Fruit fly (Drosophila melanogaster): ENCODE data around the gene yellow-k.

The yellow-k gene

dm6 chr3L:15563058-15563850, 42.8 kb downstream of the yellow-k start, which contains the start of the genes CG7739 and SCCRO (continued):
- TF ChIP-seq CG2875 (GFP tag; optimal IDR thresholded peaks at IDR 0.05) (no peak), CG10366 (GFP tag; IDR thresholded peaks at IDR 0.05) (peak; percentile 70), gfzf (GFP tag; optimal IDR thresholded peaks at IDR 0.05) (peak; percentile 66), Ets65A (GFP tag) (peak; percentile 92), shn (GFP tag; optimal IDR thresholded peaks at IDR 0.05) (no peak), grau (tag; optimal IDR thresholded peaks at IDR 0.05) (peak; percentile 69), sim (GFP tag; IDR thresholded peaks at IDR 0.05) (no peak), CG6654 (GFP tag; optimal IDR thresholded peaks at IDR 0.05) (no peak), CG15696 (tag; optimal IDR thresholded peaks at IDR 0.05) (peak; percentile 43), ci (GFP tag; IDR thresholded peaks at IDR 0.05) (peak; percentile 66; the same call in 2 of the 3 replicates), CG17359 (tag; optimal IDR thresholded peaks at IDR 0.05) (peak; percentile 54), CG31365 (tag; optimal IDR thresholded peaks at IDR 0.05) (no peak), Bteb2 (GFP tag; optimal IDR thresholded peaks at IDR 0.05) (no peak), pb (GFP tag; optimal IDR thresholded peaks at IDR 0.05) (no peak), her (GFP tag; optimal IDR thresholded peaks at IDR 0.05) (peak; percentile 10), gcm2 (GFP tag; optimal IDR thresholded peaks at IDR 0.05) (no peak), ssp (GFP tag; IDR thresholded peaks at IDR 0.05) (peak; percentile 83), ap (GFP tag; IDR thresholded peaks at IDR 0.05) (no peak; the same call in 1 of the 2 replicates), ase (GFP tag; IDR thresholded peaks at IDR 0.05) (peak; percentile 28; the same call in 1 of the 3 replicates), CG18262 (tag; optimal IDR thresholded peaks at IDR 0.05) (peak; percentile 70), sc (optimal IDR thresholded peaks at IDR 0.05) (no peak), sc (GFP tag; optimal IDR thresholded peaks at IDR 0.05) (no peak), CG16779 (GFP tag; IDR thresholded peaks at IDR 0.05) (no peak), Spps (tag; optimal IDR thresholded peaks at IDR 0.05) (no peak), Hand (GFP tag; optimal IDR thresholded peaks at IDR 0.05) (peak; percentile 4), CG10565 (GFP tag; optimal IDR thresholded peaks at IDR 0.05) (no peak), Sox102F (GFP tag; optimal IDR thresholded peaks at IDR 0.05) (no peak), Hr78 (GFP tag; optimal IDR thresholded peaks at IDR 0.05) (no peak), Gsc (GFP tag; IDR thresholded peaks at IDR 0.05) (no peak), fd64A (GFP tag; optimal IDR thresholded peaks at IDR 0.05) (no peak), inv (GFP tag; IDR thresholded peaks at IDR 0.05; ENCODE audit: partially characterized antibody) (peak; percentile 52; the same call in 1 of the 2 replicates), ac (GFP tag; optimal IDR thresholded peaks at IDR 0.05) (no peak), pan (optimal IDR thresholded peaks at IDR 0.05) (no peak), pan (GFP tag; optimal IDR thresholded peaks at IDR 0.05 in 1 of 2, IDR thresholded peaks at IDR 0.05 in 1 of 2) (peak in 1 of 2 experiments; percentile 85), sens-2 (GFP tag; IDR thresholded peaks at IDR 0.05) (no peak), luna (GFP tag; optimal IDR thresholded peaks at IDR 0.05) (no peak), cad (GFP tag; optimal IDR thresholded peaks at IDR 0.05) (no peak), zf30C (GFP tag; optimal IDR thresholded peaks at IDR 0.05) (no peak), Aef1 (GFP tag; IDR thresholded peaks at IDR 0.05) (peak; percentile 66), kah (GFP tag; optimal IDR thresholded peaks at IDR 0.05) (no peak), bab2 (GFP tag; optimal IDR thresholded peaks at IDR 0.05) (no peak), D19B (GFP tag; optimal IDR thresholded peaks at IDR 0.05) (no peak), CG3838 (GFP tag; optimal IDR thresholded peaks at IDR 0.05) (no peak), CG3281 (GFP tag; optimal IDR thresholded peaks at IDR 0.05) (peak; percentile 25), CG6272 (GFP tag; IDR thresholded peaks at IDR 0.05) (peak; percentile 64; the same call in 1 of the 2 replicates), CG10321 (GFP tag; IDR thresholded peaks at IDR 0.05) (no peak), CG11504 (tag; optimal IDR thresholded peaks at IDR 0.05) (no peak), E2f2 (GFP tag; IDR thresholded peaks at IDR 0.05) (peak; percentile 52), CG5245 (GFP tag; optimal IDR thresholded peaks at IDR 0.05) (peak; percentile 44), CG1832 (GFP tag; optimal IDR thresholded peaks at IDR 0.05) (no peak)

Measured in whole organism, embryonic.